2 fruit fly cellular contexts compared by ENCODE assay signal in genomic region chr3L:9768385-9768784, dm6.
TF ChIP-seq lines count a peak whose summit lies in the region.

No protein-coding gene starts in this region.

- TF ChIP-seq CTCF in whole organism, embryonic (GFP tag; optimal IDR thresholded peaks at IDR 0.05; lab: Kevin White, UChicago) = no peak

TF ChIP-seq in whole organism, embryonic, 481 proteins besides CTCF, POLR2A, EP300 and RAD21:
- TF ChIP-seq CG8944 (GFP tag; optimal IDR thresholded peaks at IDR 0.05; lab: Kevin White, UChicago) (no peak), CG13424 (tag; optimal IDR thresholded peaks at IDR 0.05; lab: Kevin White, UChicago) (no peak), exex (tag; optimal IDR thresholded peaks at IDR 0.05; lab: Kevin White, UChicago) (peak; percentile 75), mirr (GFP tag; optimal IDR thresholded peaks at IDR 0.05; lab: Kevin White, UChicago) (peak; percentile 53), grn (GFP tag; optimal IDR thresholded peaks at IDR 0.05; lab: Kevin White, UChicago) (peak; percentile 57), CG4360 (GFP tag; IDR thresholded peaks at IDR 0.05; lab: Robert Waterston, UW) (no peak), crp (GFP tag; optimal IDR thresholded peaks at IDR 0.05; lab: Kevin White, UChicago) (no peak), CG15269 (tag; optimal IDR thresholded peaks at IDR 0.05; lab: Kevin White, UChicago) (peak; percentile 1), sug (tag; optimal IDR thresholded peaks at IDR 0.05; lab: Kevin White, UChicago) (peak; percentile 51), CG31365 (tag; optimal IDR thresholded peaks at IDR 0.05; lab: Kevin White, UChicago) (no peak), ci (GFP tag; IDR thresholded peaks at IDR 0.05; lab: Robert Waterston, UW) (no peak), Vsx1 (GFP tag; optimal IDR thresholded peaks at IDR 0.05; lab: Kevin White, UChicago) (no peak), z (GFP tag; IDR thresholded peaks at IDR 0.05; lab: Robert Waterston, UW) (no peak), cwo (GFP tag; optimal IDR thresholded peaks at IDR 0.05; lab: Kevin White, UChicago) (peak; percentile 77), CG4328 (GFP tag; optimal IDR thresholded peaks at IDR 0.05; lab: Kevin White, UChicago) (no peak), CG10267 (tag; optimal IDR thresholded peaks at IDR 0.05; lab: Kevin White, UChicago) (no peak), Pdp1 (GFP tag; optimal IDR thresholded peaks at IDR 0.05; lab: Kevin White, UChicago) (peak in 1 of 2 experiments; percentile 46), lab (GFP tag; optimal IDR thresholded peaks at IDR 0.05; lab: Kevin White, UChicago) (peak; percentile 94), CG10321 (GFP tag; IDR thresholded peaks at IDR 0.05; lab: Robert Waterston, UW) (no peak)

TF ChIP-seq in whole organism, prepupa, 60 proteins besides CTCF, POLR2A, EP300 and RAD21:
- TF ChIP-seq fkh (GFP tag; optimal IDR thresholded peaks at IDR 0.05; lab: Kevin White, UChicago) (peak; percentile 6), fd59A (GFP tag; optimal IDR thresholded peaks at IDR 0.05; lab: Kevin White, UChicago) (no peak), CG6854 (GFP tag; optimal IDR thresholded peaks at IDR 0.05; lab: Kevin White, UChicago) (no peak), CG1621 (tag; optimal IDR thresholded peaks at IDR 0.05; lab: Kevin White, UChicago) (no peak), CG9139 (GFP tag; optimal IDR thresholded peaks at IDR 0.05; lab: Kevin White, UChicago) (no peak), CG11294 (GFP tag; IDR thresholded peaks at IDR 0.05; lab: Robert Waterston, UW) (no peak), svp (GFP tag; lab: Kevin White, UChicago) (peak; percentile 39), vri (GFP tag; optimal IDR thresholded peaks at IDR 0.05; lab: Kevin White, UChicago) (peak; percentile 38)
